Worm (Caenorhabditis elegans) whole organism, L1 larva: ENCODE results near the gene cyp-13A11.

Source experiments
- alr-1 ChIP-seq: fragments of 200-800 bp; sonication (Bioruptor generic); optimal IDR thresholded peaks from 2 replicates; lab custom pipeline; 2018; ENCODE audit warnings: borderline replicate concordance, mild to moderate bottlenecking, missing genetic modification characterization, missing compliant biosample characterization
- aly-2 ChIP-seq: fragments of 150-350 bp; optimal IDR thresholded peaks from 2 replicates; lab custom pipeline; 2014; ENCODE audit warnings: missing biosample characterization, missing genetic modification characterization
- fkh-4 ChIP-seq: sonication (generic microtip); optimal IDR thresholded peaks from 2 replicates; lab custom pipeline; 2016; ENCODE audit warnings: missing compliant biosample characterization, missing genetic modification characterization, borderline replicate concordance
- fkh-8 ChIP-seq: sonication (generic microtip); optimal IDR thresholded peaks from 2 replicates; lab custom pipeline; 2016; ENCODE audit warnings: mild to moderate bottlenecking, missing genetic modification characterization, missing compliant biosample characterization
- fos-1 ChIP-seq: fragments of 150-350 bp; optimal IDR thresholded peaks from 2 replicates; lab custom pipeline; 2014; ENCODE audit warnings: missing biosample characterization, missing genetic modification characterization
- jun-1 ChIP-seq: fragments of 150-350 bp; optimal IDR thresholded peaks from 2 replicates; lab custom pipeline; 2014; ENCODE audit warnings: missing biosample characterization, missing genetic modification reagents, missing genetic modification characterization
- lin-35 ChIP-seq, 2 experiments: fragments of 150-350 bp; optimal IDR thresholded peaks; 2 replicates each; lab custom pipeline; 2014; ENCODE audit warnings: missing biosample characterization in 2 of 2, missing genetic modification characterization in 2 of 2, missing genetic modification reagents in 2 of 2
- lir-3 ChIP-seq: sonication (generic microtip); optimal IDR thresholded peaks from 2 replicates; lab custom pipeline; 2016; ENCODE audit warnings: mild to moderate bottlenecking, missing genetic modification characterization, moderate library complexity, missing compliant biosample characterization; ENCODE audit not compliant: poor library complexity
- mab-9 ChIP-seq: fragments of 200-800 bp; sonication (Bioruptor generic); IDR thresholded peaks from 2 replicates; pipeline ENCODE4 v1.3.6; 2022; ENCODE audit warnings: missing genetic modification reagents, missing genetic modification characterization, missing compliant biosample characterization
- nhr-11 ChIP-seq: fragments of 150-350 bp; optimal IDR thresholded peaks from 2 replicates; lab custom pipeline; 2014; ENCODE audit warnings: missing biosample characterization, missing genetic modification characterization
- xbp-1 ChIP-seq: sonication (generic microtip); optimal IDR thresholded peaks from 2 replicates; lab custom pipeline; 2016; ENCODE audit warnings: missing genetic modification characterization, missing compliant biosample characterization

- no peak for TF ChIP-seq lin-35 (GFP tag; optimal IDR thresholded peaks at IDR 0.05; lab: Kevin White, UChicago)
- no peak for TF ChIP-seq fos-1
- TF ChIP-seq aly-2 (tag; lab: Kevin White, UChicago): no peak
- TF ChIP-seq fkh-4 (tag; lab: Kevin White, UChicago): no peak
- no peak for TF ChIP-seq jun-1 (tag; lab: Kevin White, UChicago)
- TF ChIP-seq nhr-11 (tag; lab: Kevin White, UChicago): no peak
- TF ChIP-seq mab-9 (GFP tag; lab: Robert Waterston, UW): no peak
- no peak for TF ChIP-seq lir-3
- no peak for TF ChIP-seq alr-1 (tag; lab: Kevin White, UChicago)
- no peak for TF ChIP-seq fkh-8 (tag; lab: Kevin White, UChicago)
- no peak for TF ChIP-seq xbp-1 (tag; lab: Kevin White, UChicago)
Observed at ce11 chrIII:13055342-13055741, 34.5 kb downstream of the cyp-13A11 start, which contains the start of gene F54F12.1.
